Worm (Caenorhabditis elegans): ENCODE data around the gene C06A1.7.

Gene C06A1.7

ce11 chrII:10580833-10581232 lies 16.1 kb downstream of the C06A1.7 start, which contains the start of gene dap-3:
dap-3 (plus strand) TSS chrII:10581133.
- no peak for TF ChIP-seq elt-3 (tag; optimal IDR thresholded peaks at IDR 0.05)
- TF ChIP-seq mls-2 (tag; optimal IDR thresholded peaks at IDR 0.05): no peak
- no peak for TF ChIP-seq nhr-2 (tag; optimal IDR thresholded peaks at IDR 0.05)
- TF ChIP-seq ham-2 (GFP tag; optimal IDR thresholded peaks at IDR 0.05): no peak
- no peak for TF ChIP-seq sem-2 (GFP tag; optimal IDR thresholded peaks at IDR 0.05)
- TF ChIP-seq M03D4.4 (tag; optimal IDR thresholded peaks at IDR 0.05): no peak
- TF ChIP-seq flh-1 (GFP tag; optimal IDR thresholded peaks at IDR 0.05): no peak
- TF ChIP-seq blmp-1 (tag; optimal IDR thresholded peaks at IDR 0.05): no peak
- TF ChIP-seq snpc-4 (tag; optimal IDR thresholded peaks at IDR 0.05): no peak
- no peak for TF ChIP-seq ceh-43 (GFP tag; optimal IDR thresholded peaks at IDR 0.05)
- no peak for TF ChIP-seq sptf-1 (tag; optimal IDR thresholded peaks at IDR 0.05)
- no peak for TF ChIP-seq ztf-11 (tag; optimal IDR thresholded peaks at IDR 0.05)
- TF ChIP-seq nhr-28 (tag; optimal IDR thresholded peaks at IDR 0.05): no peak
- no peak for TF ChIP-seq mep-1 (tag; optimal IDR thresholded peaks at IDR 0.05)
- no peak for TF ChIP-seq ceh-39 (tag; optimal IDR thresholded peaks at IDR 0.05)
- no peak for TF ChIP-seq bed-3 (GFP tag; optimal IDR thresholded peaks at IDR 0.05)
- TF ChIP-seq elt-1 (tag; optimal IDR thresholded peaks at IDR 0.05; ENCODE audit: borderline replicate concordance, insufficient read depth): no peak

ce11 chrII:10582318-10582717 lies 17.6 kb downstream of the C06A1.7 start, which contains the start of gene mrps-22:
mrps-22 (plus strand) TSS chrII:10582618.
- TF ChIP-seq pha-4 (tag; optimal IDR thresholded peaks at IDR 0.05): no peak
- TF ChIP-seq nhr-2 (tag; optimal IDR thresholded peaks at IDR 0.05): no peak
- no peak for TF ChIP-seq blmp-1 (tag; optimal IDR thresholded peaks at IDR 0.05)
- TF ChIP-seq mls-2 (tag; optimal IDR thresholded peaks at IDR 0.05): no peak
- no peak for TF ChIP-seq ceh-83 (GFP tag; optimal IDR thresholded peaks at IDR 0.05)

ce11 chrII:10584036-10584435 lies 19.3 kb downstream of the C06A1.7 start, which contains the start of gene algn-9:
algn-9 (plus strand) TSS chrII:10584336.
- TF ChIP-seq blmp-1 (tag; optimal IDR thresholded peaks at IDR 0.05) (no peak), snpc-4 (tag; optimal IDR thresholded peaks at IDR 0.05) (no peak), zip-8 (tag; optimal IDR thresholded peaks at IDR 0.05) (no peak), unc-39 (tag; optimal IDR thresholded peaks at IDR 0.05) (no peak), elt-3 (tag; optimal IDR thresholded peaks at IDR 0.05) (no peak), ztf-11 (tag; optimal IDR thresholded peaks at IDR 0.05) (no peak), M03D4.4 (tag; optimal IDR thresholded peaks at IDR 0.05) (no peak)

- TF ChIP-seq mls-2 (tag; optimal IDR thresholded peaks at IDR 0.05) (no peak), mep-1 (tag; optimal IDR thresholded peaks at IDR 0.05) (no peak), ceh-39 (tag; optimal IDR thresholded peaks at IDR 0.05) (no peak), pha-4 (tag; optimal IDR thresholded peaks at IDR 0.05) (no peak), ztf-11 (tag; optimal IDR thresholded peaks at IDR 0.05) (no peak), mab-5 (tag; optimal IDR thresholded peaks at IDR 0.05) (no peak), elt-3 (tag; optimal IDR thresholded peaks at IDR 0.05) (no peak), lin-32 (GFP tag; optimal IDR thresholded peaks at IDR 0.05) (no peak), nhr-12 (tag; optimal IDR thresholded peaks at IDR 0.05) (no peak), bed-3 (GFP tag; optimal IDR thresholded peaks at IDR 0.05) (no peak), drap-1 (GFP tag; optimal IDR thresholded peaks at IDR 0.05) (no peak), sptf-1 (tag; optimal IDR thresholded peaks at IDR 0.05) (no peak), unc-62 (GFP tag; optimal IDR thresholded peaks at IDR 0.05) (no peak), lin-13 (tag; optimal IDR thresholded peaks at IDR 0.05) (no peak)
These were observed 23.1 kb downstream of the C06A1.7 start, which contains the start of gene crn-3 for ce11 chrII:10587742-10588141. crn-3 (plus strand) TSS chrII:10588042.

DNA sequence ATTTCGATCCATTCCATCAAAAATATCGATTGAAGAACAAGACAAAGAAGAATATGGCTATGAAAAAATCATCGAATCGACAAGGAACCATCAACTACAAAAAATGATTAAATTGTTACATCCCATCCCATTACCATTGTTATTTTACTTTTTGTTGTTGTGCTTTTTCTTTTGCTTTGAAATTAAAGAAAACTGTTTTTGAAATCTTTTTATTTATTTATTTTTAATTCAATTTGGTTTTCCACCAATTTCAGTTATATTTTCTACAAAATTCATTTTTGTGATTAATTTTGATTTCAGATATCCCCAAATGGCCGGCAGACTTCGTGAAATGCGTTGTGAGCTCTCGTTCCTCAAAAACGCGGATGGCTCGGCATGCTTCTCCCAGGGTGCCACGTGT lies 27.8 kb downstream of the C06A1.7 start, which contains the start of gene crn-5:
Gene crn-5, plus strand, starts transcription at position 301 of the 400 bp plus-strand sequence.
- TF ChIP-seq unc-39 (tag; optimal IDR thresholded peaks at IDR 0.05) (no peak), mep-1 (tag; optimal IDR thresholded peaks at IDR 0.05) (no peak), lsy-2 (tag; optimal IDR thresholded peaks at IDR 0.05) (no peak), bed-3 (GFP tag; optimal IDR thresholded peaks at IDR 0.05) (no peak), snpc-4 (tag; optimal IDR thresholded peaks at IDR 0.05) (no peak), ztf-11 (tag; optimal IDR thresholded peaks at IDR 0.05) (no peak), ceh-43 (GFP tag; optimal IDR thresholded peaks at IDR 0.05) (no peak), nhr-76 (tag; optimal IDR thresholded peaks at IDR 0.05) (no peak), ces-1 (GFP tag; optimal IDR thresholded peaks at IDR 0.05) (no peak), lin-13 (tag; optimal IDR thresholded peaks at IDR 0.05) (no peak), ceh-39 (tag; optimal IDR thresholded peaks at IDR 0.05) (no peak), elt-1 (tag; optimal IDR thresholded peaks at IDR 0.05; ENCODE audit: borderline replicate concordance, insufficient read depth) (no peak), nhr-237 (tag; optimal IDR thresholded peaks at IDR 0.05) (no peak), drap-1 (GFP tag; optimal IDR thresholded peaks at IDR 0.05) (no peak), nhr-2 (tag; optimal IDR thresholded peaks at IDR 0.05) (no peak), hlh-1 (tag; optimal IDR thresholded peaks at IDR 0.05) (no peak), tbx-8 (GFP tag; optimal IDR thresholded peaks at IDR 0.05) (no peak), nhr-28 (tag; optimal IDR thresholded peaks at IDR 0.05) (no peak), unc-62 (GFP tag; optimal IDR thresholded peaks at IDR 0.05) (no peak)
